Worm (Caenorhabditis elegans) whole organism, mixed stage, embryonic: ENCODE measurements around the gene F15B9.11.

Experiments used
- M03D4.4 ChIP-seq: sonication (generic microtip); optimal IDR thresholded peaks from 2 replicates; lab custom pipeline; 2017; ENCODE audit warnings: mild to moderate bottlenecking, missing genetic modification characterization, missing compliant biosample characterization
- bed-3 ChIP-seq: fragments of 200-800 bp; sonication (Bioruptor generic); optimal IDR thresholded peaks from 3 replicates; lab custom pipeline; 2018; ENCODE audit warnings: mild to moderate bottlenecking, missing genetic modification characterization, moderate library complexity, missing compliant biosample characterization
- blmp-1 ChIP-seq: fragments of 150-350 bp; optimal IDR thresholded peaks from 2 replicates; lab custom pipeline; 2014; ENCODE audit warnings: missing biosample characterization, missing genetic modification characterization
- ceh-39 ChIP-seq: fragments of 150-350 bp; optimal IDR thresholded peaks from 2 replicates; lab custom pipeline; 2014; ENCODE audit warnings: missing biosample characterization, missing genetic modification characterization
- ceh-43 ChIP-seq: fragments of 200-800 bp; sonication (Bioruptor generic); optimal IDR thresholded peaks from 2 replicates; lab custom pipeline; 2018; ENCODE audit warnings: mild to moderate bottlenecking, missing genetic modification characterization, moderate library complexity, missing compliant biosample characterization
- ceh-83 ChIP-seq: fragments of 200-800 bp; sonication (Bioruptor generic); optimal IDR thresholded peaks from 2 replicates; lab custom pipeline; 2018; ENCODE audit warnings: mild to moderate bottlenecking, missing genetic modification characterization, missing compliant biosample characterization
- elt-1 ChIP-seq: sonication (generic microtip); optimal IDR thresholded peaks from 2 replicates; lab custom pipeline; 2017; ENCODE audit warnings: missing genetic modification characterization, mild to moderate bottlenecking, missing compliant biosample characterization, antibody characterized with exemption, moderate library complexity, borderline replicate concordance; ENCODE audit not compliant: insufficient read depth
- ham-2 ChIP-seq: fragments of 200-800 bp; sonication (Bioruptor generic); optimal IDR thresholded peaks from 2 replicates; lab custom pipeline; 2018; ENCODE audit warnings: mild to moderate bottlenecking, missing genetic modification characterization, missing compliant biosample characterization
- hlh-1 ChIP-seq: fragments of 150-350 bp; optimal IDR thresholded peaks from 2 replicates; lab custom pipeline; 2014; ENCODE audit warnings: missing biosample characterization, missing genetic modification reagents, missing genetic modification characterization
- lin-32 ChIP-seq: fragments of 200-800 bp; sonication (Bioruptor generic); optimal IDR thresholded peaks from 2 replicates; lab custom pipeline; 2018; ENCODE audit warnings: mild to moderate bottlenecking, missing genetic modification characterization, missing compliant biosample characterization
- lsy-2 ChIP-seq: fragments of 150-350 bp; optimal IDR thresholded peaks from 2 replicates; lab custom pipeline; 2014; ENCODE audit warnings: missing biosample characterization, missing genetic modification characterization
- mep-1 ChIP-seq: fragments of 150-350 bp; optimal IDR thresholded peaks from 2 replicates; lab custom pipeline; 2017; ENCODE audit warnings: missing biosample characterization, missing genetic modification reagents, missing genetic modification characterization, inconsistent platforms
- mls-2 ChIP-seq: sonication (generic microtip); optimal IDR thresholded peaks from 2 replicates; lab custom pipeline; 2016; ENCODE audit warnings: mild to moderate bottlenecking, missing genetic modification characterization, moderate library complexity, missing compliant biosample characterization
- nhr-12 ChIP-seq: fragments of 150-350 bp; optimal IDR thresholded peaks from 2 replicates; lab custom pipeline; 2014; ENCODE audit warnings: missing biosample characterization, missing genetic modification characterization
- nhr-2 ChIP-seq: fragments of 150-350 bp; optimal IDR thresholded peaks from 2 replicates; lab custom pipeline; 2014; ENCODE audit warnings: missing biosample characterization, missing genetic modification characterization
- nhr-237 ChIP-seq: fragments of 150-350 bp; optimal IDR thresholded peaks from 2 replicates; lab custom pipeline; 2014; ENCODE audit warnings: missing biosample characterization, missing genetic modification characterization
- nhr-76 ChIP-seq: sonication (generic microtip); optimal IDR thresholded peaks from 2 replicates; lab custom pipeline; 2017; ENCODE audit warnings: missing biosample characterization, missing genetic modification characterization
- pha-4 ChIP-seq: fragments of 150-350 bp; optimal IDR thresholded peaks from 2 replicates; lab custom pipeline; 2018; ENCODE audit warnings: missing biosample characterization, missing genetic modification reagents, missing genetic modification characterization
- sem-2 ChIP-seq: fragments of 200-800 bp; sonication (Bioruptor generic); optimal IDR thresholded peaks from 2 replicates; lab custom pipeline; 2018; ENCODE audit warnings: mild to moderate bottlenecking, missing genetic modification characterization, missing compliant biosample characterization
- snpc-4 ChIP-seq: fragments of 150-350 bp; optimal IDR thresholded peaks from 2 replicates; lab custom pipeline; 2014; ENCODE audit warnings: missing biosample characterization, missing genetic modification characterization
- sptf-1 ChIP-seq: sonication (generic microtip); optimal IDR thresholded peaks from 2 replicates; lab custom pipeline; 2017; ENCODE audit warnings: mild to moderate bottlenecking, missing genetic modification characterization, moderate library complexity, missing compliant biosample characterization
- unc-120 ChIP-seq: sonication (generic microtip); optimal IDR thresholded peaks from 2 replicates; lab custom pipeline; 2017; ENCODE audit warnings: missing genetic modification characterization, missing compliant biosample characterization; ENCODE audit not compliant: poor library complexity, severe bottlenecking
- unc-39 ChIP-seq: fragments of 150-350 bp; optimal IDR thresholded peaks from 2 replicates; lab custom pipeline; 2014; ENCODE audit warnings: missing biosample characterization, missing genetic modification characterization
- unc-62 ChIP-seq: fragments of 150-350 bp; optimal IDR thresholded peaks from 2 replicates; lab custom pipeline; 2014; ENCODE audit warnings: missing biosample characterization, missing genetic modification reagents, missing genetic modification characterization
- zip-8 ChIP-seq: fragments of 150-350 bp; optimal IDR thresholded peaks from 2 replicates; lab custom pipeline; 2014; ENCODE audit warnings: missing biosample characterization, missing genetic modification characterization
- ztf-11 ChIP-seq: fragments of 150-350 bp; optimal IDR thresholded peaks from 2 replicates; lab custom pipeline; 2014; ENCODE audit warnings: missing biosample characterization, missing genetic modification characterization

F15B9.11 gene

ce11 chrV:12949607-12950006 is 43.1 kb downstream of the F15B9.11 start, which contains the start of gene T16G1.13:
Gene T16G1.13, plus strand, starts transcription at chrV:12949907.
- no peak for TF ChIP-seq nhr-76 (tag; lab: Kevin White, UChicago)
- no peak for TF ChIP-seq unc-39
- no peak for TF ChIP-seq mep-1 (tag; lab: Kevin White, UChicago)
- TF ChIP-seq sem-2 (GFP tag; lab: Kevin White, UChicago) = no peak
- no peak for TF ChIP-seq lsy-2 (tag; lab: Kevin White, UChicago)
- no peak for TF ChIP-seq hlh-1
- no peak for TF ChIP-seq snpc-4 (tag; lab: Kevin White, UChicago)
- no peak for TF ChIP-seq mls-2
- no peak for TF ChIP-seq nhr-2
- no peak for TF ChIP-seq ceh-83 (GFP tag; lab: Kevin White, UChicago)
- TF ChIP-seq ceh-39 (tag; lab: Kevin White, UChicago) = no peak
- TF ChIP-seq pha-4 (tag; lab: Kevin White, UChicago) = no peak
- TF ChIP-seq, all 35 proteins: peak for 0

DNA sequence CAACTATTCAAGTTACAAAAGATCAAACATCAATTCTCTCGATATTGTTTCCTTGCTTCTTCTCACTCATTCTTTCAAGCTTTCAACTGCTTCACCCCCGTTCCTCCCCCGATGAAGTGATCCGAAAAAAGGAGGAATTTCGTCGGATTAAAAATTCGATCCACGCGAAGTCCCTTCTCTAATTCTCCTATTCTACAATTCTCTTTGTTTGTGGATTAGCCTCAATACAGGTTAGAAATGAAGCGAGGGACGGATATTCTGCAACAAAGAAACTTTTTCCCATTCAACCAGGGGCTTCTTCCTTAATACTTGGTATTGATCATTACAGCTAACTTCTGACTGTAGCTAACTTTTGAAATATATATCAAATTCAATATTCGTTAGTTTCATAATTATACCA is 47.9 kb downstream of the F15B9.11 start, which contains the start of gene grl-2:
Gene grl-2, plus strand, starts transcription at position 301 of the 400 bp plus-strand sequence.
- no peak for TF ChIP-seq unc-120 (tag; lab: Kevin White, UChicago)
- TF ChIP-seq M03D4.4 (tag; lab: Kevin White, UChicago) = no peak
- TF ChIP-seq hlh-1 = no peak
- TF ChIP-seq blmp-1 = no peak
- TF ChIP-seq nhr-12 = no peak
- TF ChIP-seq sptf-1 = no peak
- no peak for TF ChIP-seq lin-32 (GFP tag; lab: Kevin White, UChicago)
- no peak for TF ChIP-seq ceh-43 (GFP tag; lab: Kevin White, UChicago)
- TF ChIP-seq zip-8 = no peak
- no peak for TF ChIP-seq nhr-2

ce11 chrV:12944229-12944628 is 48.5 kb downstream of the F15B9.11 start, which contains the start of gene T16G1.3:
Gene T16G1.3, minus strand, starts transcription at chrV:12944329.
- TF ChIP-seq sem-2 (GFP tag; lab: Kevin White, UChicago) = no peak
- no peak for TF ChIP-seq nhr-76 (tag; lab: Kevin White, UChicago)

DNA sequence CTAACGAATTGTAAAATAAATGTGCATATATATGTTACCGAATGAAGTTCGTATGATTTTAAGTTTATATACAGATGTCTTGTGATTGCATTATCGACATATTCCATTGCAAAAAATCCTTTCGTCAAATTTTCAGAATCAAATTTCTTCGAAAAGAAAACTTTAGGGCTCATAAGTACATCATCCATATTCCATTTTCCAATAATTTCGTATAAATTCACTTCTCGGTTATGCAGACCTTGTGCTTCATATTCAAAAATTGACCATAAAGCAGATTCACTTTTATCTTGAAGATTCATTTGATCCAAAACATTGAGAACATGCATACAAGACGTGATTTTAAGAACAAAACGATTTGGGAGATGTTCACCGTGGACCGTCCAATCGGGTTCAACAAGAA is 49.3 kb downstream of the F15B9.11 start:
- TF ChIP-seq nhr-12 (no peak), nhr-237 (tag; lab: Kevin White, UChicago) (no peak), unc-39 (no peak), ztf-11 (no peak), elt-1 (tag; lab: Kevin White, UChicago) (no peak), mls-2 (no peak), bed-3 (GFP tag; lab: Kevin White, UChicago) (no peak), ceh-83 (GFP tag; lab: Kevin White, UChicago) (no peak), ham-2 (no peak), ceh-43 (GFP tag; lab: Kevin White, UChicago) (no peak), unc-120 (tag; lab: Kevin White, UChicago) (no peak), M03D4.4 (tag; lab: Kevin White, UChicago) (no peak), zip-8 (no peak), sem-2 (GFP tag; lab: Kevin White, UChicago) (no peak), unc-62 (GFP tag; lab: Kevin White, UChicago) (no peak)
- TF ChIP-seq, all 35 proteins: peak for 0
